Fruit fly (Drosophila melanogaster) whole organism, prepupa: ENCODE data around the gene CG31038.

Experiments used
- Blimp-1 ChIP-seq: fragments of 200-800 bp; sonication (Bioruptor generic); optimal IDR thresholded peaks from 3 replicates; lab custom pipeline; 2017; ENCODE audit warnings: missing biosample characterization, missing genetic modification characterization, mild to moderate bottlenecking, moderate library complexity, missing genetic modification reagents
- CG10669 ChIP-seq: fragments of 200-800 bp; sonication (Bioruptor generic); optimal IDR thresholded peaks from 3 replicates; lab custom pipeline; 2018; ENCODE audit warnings: missing biosample characterization, mild to moderate bottlenecking, missing genetic modification characterization, moderate library complexity
- CG11294 ChIP-seq: fragments of 200-800 bp; sonication (Bioruptor generic); IDR thresholded peaks from 2 replicates; pipeline ENCODE4 v1.3.6; 2022; ENCODE audit warnings: missing biosample characterization, missing genetic modification characterization
- CG11762 ChIP-seq: fragments of 200-800 bp; sonication (Bioruptor generic); optimal IDR thresholded peaks from 3 replicates; lab custom pipeline; 2016; ENCODE audit warnings: missing biosample characterization, missing genetic modification characterization; ENCODE audit not compliant: insufficient read depth
- CG11902 ChIP-seq: fragments of 200-800 bp; sonication (Bioruptor generic); optimal IDR thresholded peaks from 3 replicates; lab custom pipeline; 2016; ENCODE audit warnings: missing biosample characterization, missing genetic modification characterization
- CG1621 ChIP-seq: fragments of 200-800 bp; sonication (Bioruptor generic); optimal IDR thresholded peaks from 3 replicates; lab custom pipeline; 2018; ENCODE audit warnings: missing biosample characterization, mild to moderate bottlenecking, missing genetic modification characterization
- CG16779 ChIP-seq: fragments of 200-800 bp; sonication (Bioruptor generic); optimal IDR thresholded peaks from 3 replicates; lab custom pipeline; 2017; ENCODE audit warnings: missing biosample characterization, mild to moderate bottlenecking, missing genetic modification characterization
- CG3032 ChIP-seq: fragments of 200-800 bp; optimal IDR thresholded peaks from 2 replicates; lab custom pipeline; 2019; ENCODE audit warnings: missing biosample characterization, mild to moderate bottlenecking, missing genetic modification characterization, moderate library complexity
- CG31627 ChIP-seq: fragments of 200-800 bp; sonication (Bioruptor generic); optimal IDR thresholded peaks from 3 replicates; lab custom pipeline; 2016; ENCODE audit warnings: missing biosample characterization, missing genetic modification characterization
- CG32006 ChIP-seq: fragments of 200-800 bp; sonication (Bioruptor generic); optimal IDR thresholded peaks from 3 replicates; lab custom pipeline; 2017; ENCODE audit warnings: missing biosample characterization, mild to moderate bottlenecking, missing genetic modification characterization
- CG34406 ChIP-seq: fragments of 200-800 bp; sonication (Bioruptor generic); optimal IDR thresholded peaks from 3 replicates; lab custom pipeline; 2016; ENCODE audit warnings: missing biosample characterization, missing genetic modification characterization
- CG4318 ChIP-seq: fragments of 200-800 bp; sonication (Bioruptor generic); optimal IDR thresholded peaks from 3 replicates; lab custom pipeline; 2017; ENCODE audit warnings: missing biosample characterization, mild to moderate bottlenecking, missing genetic modification characterization
- CG6163 ChIP-seq: fragments of 200-800 bp; sonication (Bioruptor generic); IDR thresholded peaks from 3 replicates; pipeline ENCODE4 v1.3.6; 2022; ENCODE audit warnings: missing biosample characterization, missing genetic modification characterization
- CG6276 ChIP-seq: fragments of 200-800 bp; sonication (Bioruptor generic); optimal IDR thresholded peaks from 2 replicates; lab custom pipeline; 2017; ENCODE audit warnings: missing biosample characterization, mild to moderate bottlenecking, missing genetic modification characterization
- CG6792 ChIP-seq: fragments of 200-800 bp; sonication (Bioruptor generic); optimal IDR thresholded peaks from 3 replicates; lab custom pipeline; 2016; ENCODE audit warnings: missing biosample characterization, missing genetic modification characterization
- CG8632 ChIP-seq: fragments of 200-800 bp; sonication (Bioruptor generic); optimal IDR thresholded peaks from 3 replicates; lab custom pipeline; 2016; ENCODE audit warnings: missing biosample characterization, missing genetic modification characterization
- CG9139 ChIP-seq: fragments of 200-800 bp; sonication (Bioruptor generic); optimal IDR thresholded peaks from 3 replicates; lab custom pipeline; 2017; ENCODE audit warnings: missing biosample characterization, mild to moderate bottlenecking, missing genetic modification characterization
- Eip75B ChIP-seq: fragments of 200-800 bp; sonication (Bioruptor generic); optimal IDR thresholded peaks from 3 replicates; lab custom pipeline; 2016; ENCODE audit warnings: missing biosample characterization, missing genetic modification characterization
- Ets21C ChIP-seq: fragments of 200-800 bp; sonication (Bioruptor generic); optimal IDR thresholded peaks from 3 replicates; lab custom pipeline; 2016; ENCODE audit warnings: missing biosample characterization, missing genetic modification characterization
- Ets96B ChIP-seq: fragments of 200-800 bp; optimal IDR thresholded peaks from 2 replicates; lab custom pipeline; 2019; ENCODE audit warnings: missing biosample characterization, mild to moderate bottlenecking, missing genetic modification characterization, moderate library complexity
- Gug ChIP-seq: fragments of 200-800 bp; sonication (Bioruptor generic); IDR thresholded peaks from 2 replicates; pipeline ENCODE4 v1.3.6; 2022; ENCODE audit warnings: missing biosample characterization, missing genetic modification characterization
- Hr38 ChIP-seq: sonication (Bioruptor generic); optimal IDR thresholded peaks from 2 replicates; lab custom pipeline; 2016; ENCODE audit warnings: missing biosample characterization, missing genetic modification characterization
- Hr39 ChIP-seq: fragments of 200-800 bp; sonication (Bioruptor generic); optimal IDR thresholded peaks from 2 replicates; lab custom pipeline; 2016; ENCODE audit warnings: missing biosample characterization, missing genetic modification characterization
- Met ChIP-seq: fragments of 200-800 bp; sonication (Bioruptor generic); optimal IDR thresholded peaks from 3 replicates; lab custom pipeline; 2016; ENCODE audit warnings: missing biosample characterization, missing genetic modification characterization
- OdsH ChIP-seq: fragments of 200-800 bp; sonication (Bioruptor generic); optimal IDR thresholded peaks from 3 replicates; lab custom pipeline; 2016; ENCODE audit warnings: missing biosample characterization, missing genetic modification characterization
- Smox ChIP-seq: fragments of 200-800 bp; sonication (Bioruptor generic); optimal IDR thresholded peaks from 3 replicates; lab custom pipeline; 2016; ENCODE audit warnings: missing biosample characterization, missing genetic modification characterization
- Sox102F ChIP-seq: fragments of 200-800 bp; sonication (Bioruptor generic); optimal IDR thresholded peaks from 2 replicates; lab custom pipeline; 2016; ENCODE audit warnings: missing biosample characterization, mild to moderate bottlenecking, missing genetic modification characterization
- Sox14 ChIP-seq: fragments of 200-800 bp; sonication (Bioruptor generic); optimal IDR thresholded peaks from 3 replicates; lab custom pipeline; 2016; ENCODE audit warnings: missing biosample characterization, missing genetic modification characterization
- Sox15 ChIP-seq: fragments of 200-800 bp; sonication (Bioruptor generic); optimal IDR thresholded peaks from 3 replicates; lab custom pipeline; 2016; ENCODE audit warnings: missing biosample characterization, missing genetic modification characterization
- achi ChIP-seq: fragments of 200-800 bp; sonication (Bioruptor generic); optimal IDR thresholded peaks from 3 replicates; lab custom pipeline; 2016; ENCODE audit warnings: missing biosample characterization, missing genetic modification characterization
- acj6 ChIP-seq: fragments of 200-800 bp; sonication (Bioruptor generic); optimal IDR thresholded peaks from 3 replicates; lab custom pipeline; 2016; ENCODE audit warnings: missing biosample characterization, missing genetic modification characterization
- cyc ChIP-seq: fragments of 200-800 bp; sonication (Bioruptor generic); optimal IDR thresholded peaks from 3 replicates; lab custom pipeline; 2016; ENCODE audit warnings: missing biosample characterization, missing genetic modification characterization
- dac ChIP-seq: fragments of 200-800 bp; sonication (Bioruptor generic); optimal IDR thresholded peaks from 2 replicates; lab custom pipeline; 2017; ENCODE audit warnings: missing biosample characterization, mild to moderate bottlenecking, missing genetic modification characterization
- dsx ChIP-seq: fragments of 200-800 bp; optimal IDR thresholded peaks from 3 replicates; lab custom pipeline; 2019; ENCODE audit warnings: missing biosample characterization, mild to moderate bottlenecking, missing genetic modification characterization, moderate library complexity; ENCODE audit not compliant: poor library complexity, severe bottlenecking
- eg ChIP-seq: fragments of 200-800 bp; sonication (Bioruptor generic); IDR thresholded peaks from 3 replicates; pipeline ENCODE4 v1.3.6; 2022; ENCODE audit warnings: missing biosample characterization, missing genetic modification characterization
- esn ChIP-seq: fragments of 200-800 bp; sonication (Bioruptor generic); optimal IDR thresholded peaks from 2 replicates; lab custom pipeline; 2016; ENCODE audit warnings: missing biosample characterization, mild to moderate bottlenecking, missing genetic modification characterization, moderate library complexity
- fd59A ChIP-seq: fragments of 200-800 bp; sonication (Bioruptor generic); optimal IDR thresholded peaks from 2 replicates; lab custom pipeline; 2017; ENCODE audit warnings: missing biosample characterization, mild to moderate bottlenecking, missing genetic modification characterization, missing genetic modification reagents
- fd85E ChIP-seq: fragments of 200-800 bp; sonication (Bioruptor generic); optimal IDR thresholded peaks from 3 replicates; lab custom pipeline; 2016; ENCODE audit warnings: missing biosample characterization, missing genetic modification characterization
- fkh ChIP-seq: fragments of 200-800 bp; sonication (Bioruptor generic); optimal IDR thresholded peaks from 3 replicates; lab custom pipeline; 2017; ENCODE audit warnings: missing biosample characterization, mild to moderate bottlenecking, missing genetic modification characterization, moderate library complexity
- lz ChIP-seq: fragments of 200-800 bp; sonication (Bioruptor generic); optimal IDR thresholded peaks from 3 replicates; lab custom pipeline; 2016; ENCODE audit warnings: missing biosample characterization, missing genetic modification characterization
- net ChIP-seq: fragments of 200-800 bp; sonication (Bioruptor generic); optimal IDR thresholded peaks from 3 replicates; lab custom pipeline; 2016; ENCODE audit warnings: missing biosample characterization, missing genetic modification characterization
- pdm3 ChIP-seq: fragments of 200-800 bp; sonication (Bioruptor generic); optimal IDR thresholded peaks from 3 replicates; lab custom pipeline; 2016; ENCODE audit warnings: missing biosample characterization, missing genetic modification characterization
- salr ChIP-seq, 2 experiments: fragments of 200-800 bp; sonication (Bioruptor generic); optimal IDR thresholded peaks; 3 replicates each; lab custom pipeline; 2016 to 2018; ENCODE audit warnings: missing biosample characterization in 2 of 2, missing genetic modification characterization in 2 of 2, mild to moderate bottlenecking in 1 of 2
- spab ChIP-seq: fragments of 200-800 bp; sonication (Bioruptor generic); optimal IDR thresholded peaks from 2 replicates; lab custom pipeline; 2017; ENCODE audit warnings: missing biosample characterization, mild to moderate bottlenecking, missing genetic modification characterization, missing genetic modification reagents
- ss ChIP-seq, 2 experiments: fragments of 200-800 bp; sonication (Bioruptor generic); optimal IDR thresholded peaks; 2 replicates in 1 of 2; 3 replicates in 1 of 2; lab custom pipeline; 2017 to 2018; ENCODE audit warnings: mild to moderate bottlenecking in 2 of 2, missing biosample characterization in 2 of 2, missing genetic modification characterization in 2 of 2, moderate library complexity in 1 of 2
- svp ChIP-seq: fragments of 200-800 bp; sonication (Bioruptor generic); peaks from one replicate; lab custom pipeline; 2016; ENCODE audit warnings: missing biosample characterization, missing genetic modification characterization
- topi ChIP-seq: fragments of 200-800 bp; sonication (Bioruptor generic); optimal IDR thresholded peaks from 3 replicates; lab custom pipeline; 2016; ENCODE audit warnings: missing biosample characterization, missing genetic modification characterization

The CG31038 gene

dm6 chr3R:29859763-29860162 lies 17.1 kb upstream of the CG31038 start (continued):
- TF ChIP-seq fd59A (GFP tag; lab: Kevin White, UChicago) (no peak), CG11294 (no peak), svp (GFP tag; lab: Kevin White, UChicago) (no peak), salr (GFP tag; optimal IDR thresholded peaks at IDR 0.05; lab: Kevin White, UChicago) (peak in 1 of 2 experiments; percentile 21), Gug (GFP tag; lab: Robert Waterston, UW) (0 out of 2 replicates have a peak, but pooled peaks have one; percentile 9), Eip75B (no peak), Hr38 (GFP tag; lab: Kevin White, UChicago) (no peak)

- TF ChIP-seq CG32006 = no peak
- peak; percentile 11 for TF ChIP-seq cyc (GFP tag; lab: Kevin White, UChicago)
- peak; percentile 59 for TF ChIP-seq Gug (GFP tag; lab: Robert Waterston, UW)
- TF ChIP-seq CG16779 (tag; lab: Kevin White, UChicago) = no peak
- no peak for TF ChIP-seq Eip75B
- TF ChIP-seq achi (GFP tag; lab: Kevin White, UChicago) = peak; percentile 100
- peak; percentile 28 for TF ChIP-seq CG31627 (GFP tag; lab: Kevin White, UChicago)
- TF ChIP-seq OdsH (GFP tag; lab: Kevin White, UChicago) = no peak
- peak; percentile 20 for TF ChIP-seq topi (GFP tag; lab: Kevin White, UChicago)
- peak; percentile 3 for TF ChIP-seq CG1621 (tag; lab: Kevin White, UChicago)
- no peak for TF ChIP-seq CG8632
- peak; percentile 35 for TF ChIP-seq fkh (GFP tag; lab: Kevin White, UChicago)
- TF ChIP-seq fd85E = no peak
- TF ChIP-seq svp (GFP tag; lab: Kevin White, UChicago) = no peak
- peak; percentile 38 for TF ChIP-seq lz (GFP tag; lab: Kevin White, UChicago)
- TF ChIP-seq CG9139 (GFP tag; lab: Kevin White, UChicago) = no peak
- TF ChIP-seq CG6163 = peak; percentile 66
- TF ChIP-seq Met (GFP tag; lab: Kevin White, UChicago) = no peak
- peak; percentile 72 for TF ChIP-seq Ets96B
- TF ChIP-seq ss (GFP tag; optimal IDR thresholded peaks at IDR 0.05; lab: Kevin White, UChicago) = peak; percentile 12 to 42
- peak; percentile 14 for TF ChIP-seq Hr39 (GFP tag; lab: Kevin White, UChicago)
- TF ChIP-seq CG4318 (GFP tag; lab: Kevin White, UChicago) = no peak
- TF ChIP-seq Hr38 (GFP tag; lab: Kevin White, UChicago) = no peak
- no peak for TF ChIP-seq CG11902 (GFP tag; lab: Kevin White, UChicago)
- TF ChIP-seq acj6 (GFP tag; lab: Kevin White, UChicago) = peak; percentile 12
- TF ChIP-seq eg (GFP tag; lab: Robert Waterston, UW) = no peak
- TF ChIP-seq Sox15 = no peak
- TF ChIP-seq Sox14 (GFP tag; lab: Kevin White, UChicago) = peak; percentile 10
- TF ChIP-seq CG3032 (tag; lab: Kevin White, UChicago) = peak; percentile 47
- TF ChIP-seq CG6276 (GFP tag; lab: Kevin White, UChicago) = no peak
- TF ChIP-seq CG11762 (GFP tag; lab: Kevin White, UChicago) = peak; percentile 45
- no peak for TF ChIP-seq dsx (GFP tag; lab: Kevin White, UChicago)
- TF ChIP-seq Smox (GFP tag; lab: Kevin White, UChicago) = no peak
- TF ChIP-seq dac (GFP tag; lab: Kevin White, UChicago) = no peak
- no peak for TF ChIP-seq Sox102F
- peak; percentile 11 for TF ChIP-seq CG34406 (GFP tag; lab: Kevin White, UChicago)
- TF ChIP-seq esn = peak; percentile 50
- TF ChIP-seq net (GFP tag; lab: Kevin White, UChicago) = no peak
- TF ChIP-seq CG10669 (GFP tag; lab: Kevin White, UChicago) = no peak
- TF ChIP-seq CG6792 (GFP tag; lab: Kevin White, UChicago) = peak; percentile 43
- TF ChIP-seq pdm3 (GFP tag; lab: Kevin White, UChicago) = no peak
- TF ChIP-seq Blimp-1 (GFP tag; lab: Kevin White, UChicago) = peak; percentile 50
- no peak for TF ChIP-seq fd59A (GFP tag; lab: Kevin White, UChicago)
- TF ChIP-seq spab (GFP tag; lab: Kevin White, UChicago) = no peak
- no peak for TF ChIP-seq Ets21C
- no peak for TF ChIP-seq CG11294
- TF ChIP-seq salr (GFP tag; optimal IDR thresholded peaks at IDR 0.05; lab: Kevin White, UChicago) = peak in 1 of 2 experiments; percentile 17
Observed at dm6 chr3R:29861432-29862249, 15.2 kb upstream of the CG31038 start, which contains the start of the genes CG15514 and RpS8. TSS of gene CG15514 (minus strand) at chr3R:29861494. TSS of gene RpS8 (plus strand) at chr3R:29861582.
